Fruit fly (Drosophila melanogaster) whole organism, embryonic: ENCODE data around the gene CG1801.

Source experiments
- Bdp1 ChIP-seq: fragments of 200-800 bp; sonication (Bioruptor generic); optimal IDR thresholded peaks from 3 replicates; lab custom pipeline; 2016; ENCODE audit warnings: missing biosample characterization, missing genetic modification characterization
- CG10543 ChIP-seq: fragments of 200-800 bp; sonication (Bioruptor generic); optimal IDR thresholded peaks from 3 replicates; lab custom pipeline; 2017; ENCODE audit warnings: missing biosample characterization, mild to moderate bottlenecking, missing genetic modification characterization, moderate library complexity
- CG10959 ChIP-seq: fragments of 200-800 bp; sonication (Bioruptor generic); IDR thresholded peaks from 2 replicates; pipeline ENCODE4 v1.3.6; 2022; ENCODE audit warnings: missing biosample characterization, missing genetic modification characterization
- CG12942 ChIP-seq: fragments of 200-800 bp; sonication (Bioruptor generic); optimal IDR thresholded peaks from 3 replicates; lab custom pipeline; 2016; ENCODE audit warnings: missing biosample characterization, missing genetic modification characterization
- CG14667 ChIP-seq: fragments of 200-800 bp; sonication (Bioruptor generic); IDR thresholded peaks from 2 replicates; pipeline ENCODE4 v1.3.6; 2022; ENCODE audit warnings: missing biosample characterization, missing genetic modification characterization
- CG15011 ChIP-seq: fragments of 200-800 bp; sonication (Bioruptor generic); optimal IDR thresholded peaks from 3 replicates; lab custom pipeline; 2018; ENCODE audit warnings: missing biosample characterization, mild to moderate bottlenecking, missing genetic modification characterization
- CG15601 ChIP-seq: fragments of 200-800 bp; sonication (Bioruptor generic); optimal IDR thresholded peaks from 3 replicates; lab custom pipeline; 2019; ENCODE audit warnings: missing biosample characterization, mild to moderate bottlenecking, missing genetic modification characterization, moderate library complexity
- CG17186 ChIP-seq: fragments of 200-800 bp; sonication (Bioruptor generic); optimal IDR thresholded peaks from 3 replicates; lab custom pipeline; 2017; ENCODE audit warnings: missing biosample characterization, missing genetic modification reagents, missing genetic modification characterization
- CG17385 ChIP-seq: fragments of 200-800 bp; sonication (Bioruptor generic); optimal IDR thresholded peaks from 3 replicates; lab custom pipeline; 2018; ENCODE audit warnings: missing biosample characterization, mild to moderate bottlenecking, missing genetic modification characterization
- CG3726 ChIP-seq: fragments of 200-800 bp; sonication (Bioruptor generic); IDR thresholded peaks from 3 replicates; pipeline ENCODE4, ENCODE4 v1.3.6; 2022; ENCODE audit warnings: missing biosample characterization, missing genetic modification characterization
- CG4854 ChIP-seq: fragments of 200-800 bp; sonication (Bioruptor generic); optimal IDR thresholded peaks from 2 replicates; lab custom pipeline; 2016; ENCODE audit warnings: missing biosample characterization, missing genetic modification characterization, inconsistent platforms
- CG7987 ChIP-seq: fragments of 200-800 bp; sonication (Bioruptor generic); optimal IDR thresholded peaks from 2 replicates; lab custom pipeline; 2018; ENCODE audit warnings: missing biosample characterization, mild to moderate bottlenecking, missing genetic modification characterization, moderate library complexity
- CHES-1-like ChIP-seq: fragments of 200-800 bp; sonication (Bioruptor generic); optimal IDR thresholded peaks from 2 replicates; lab custom pipeline; 2016; ENCODE audit warnings: missing biosample characterization, missing genetic modification characterization
- Camta ChIP-seq: fragments of 200-800 bp; sonication (Bioruptor generic); optimal IDR thresholded peaks from 2 replicates; lab custom pipeline; 2016; ENCODE audit warnings: missing biosample characterization, missing genetic modification characterization
- D19A ChIP-seq: fragments of 200-800 bp; optimal IDR thresholded peaks from 3 replicates; lab custom pipeline; 2019; ENCODE audit warnings: missing biosample characterization, mild to moderate bottlenecking, missing genetic modification characterization, moderate library complexity
- Dad ChIP-seq: fragments of 200-800 bp; sonication (Bioruptor generic); optimal IDR thresholded peaks from 3 replicates; lab custom pipeline; 2016; ENCODE audit warnings: missing biosample characterization, missing genetic modification characterization
- Gug ChIP-seq: fragments of 200-800 bp; sonication (Bioruptor generic); IDR thresholded peaks from 4 replicates; pipeline ENCODE4 v1.3.6; 2022; ENCODE audit warnings: missing biosample characterization, missing genetic modification characterization
- HHEX ChIP-seq: fragments of 200-800 bp; sonication (Bioruptor generic); optimal IDR thresholded peaks from 3 replicates; lab custom pipeline; 2017; ENCODE audit warnings: missing biosample characterization, mild to moderate bottlenecking, missing genetic modification characterization, missing genetic modification reagents
- Hand ChIP-seq: fragments of 200-800 bp; sonication (Bioruptor generic); optimal IDR thresholded peaks from 2 replicates; lab custom pipeline; 2017; ENCODE audit warnings: mild to moderate bottlenecking, missing biosample characterization, missing genetic modification reagents, missing genetic modification characterization
- Hr51 ChIP-seq, 2 experiments: fragments of 200-800 bp; sonication (Bioruptor generic); optimal IDR thresholded peaks; 2 replicates in 1 of 2; 3 replicates in 1 of 2; lab custom pipeline; 2016 to 2018; ENCODE audit warnings: missing biosample characterization in 2 of 2, missing genetic modification characterization in 2 of 2, mild to moderate bottlenecking in 1 of 2, moderate library complexity in 1 of 2
- Hr78 ChIP-seq, 2 experiments: fragments of 200-800 bp in 1 of 2; fragments of >200 bp in 1 of 2; sonication (Bioruptor generic) in 1 of 2; optimal IDR thresholded peaks; 2 replicates each; lab custom pipeline; 2017 to 2019; ENCODE audit warnings: missing biosample characterization in 2 of 2, missing genetic modification characterization in 2 of 2, mild to moderate bottlenecking in 1 of 2, moderate library complexity in 1 of 2
- Ssrp ChIP-seq: fragments of 200-800 bp; sonication (Bioruptor generic); optimal IDR thresholded peaks from 2 replicates; lab custom pipeline; 2018; ENCODE audit warnings: missing biosample characterization, mild to moderate bottlenecking, missing genetic modification characterization, moderate library complexity
- Stat92E ChIP-seq, 3 experiments: fragments of >200 bp in 2 of 3; fragments of 200-800 bp in 1 of 3; sonication (Bioruptor generic) in 1 of 3; optimal IDR thresholded peaks; 2 replicates each; lab custom pipeline; 2017 to 2019; ENCODE audit warnings: missing biosample characterization in 3 of 3, missing genetic modification characterization in 3 of 3, mild to moderate bottlenecking in 1 of 3, moderate library complexity in 1 of 3
- al ChIP-seq: fragments of 200-800 bp; sonication (Bioruptor generic); IDR thresholded peaks from 2 replicates; pipeline ENCODE4 v1.3.6; 2022; ENCODE audit warnings: missing biosample characterization, missing genetic modification characterization
- ato ChIP-seq: fragments of 200-800 bp; sonication (Bioruptor generic); IDR thresholded peaks from 2 replicates; pipeline ENCODE4 v1.3.6; 2022; ENCODE audit warnings: missing biosample characterization, missing genetic modification characterization; ENCODE audit not compliant: partially characterized antibody
- bbx ChIP-seq: fragments of 200-800 bp; sonication (Bioruptor generic); IDR thresholded peaks from 2 replicates; pipeline ENCODE4 v1.3.6; 2022; ENCODE audit warnings: missing biosample characterization, missing genetic modification characterization; ENCODE audit not compliant: partially characterized antibody
- bsh ChIP-seq, 2 experiments: fragments of 200-800 bp; sonication (Bioruptor generic); optimal IDR thresholded peaks; 2 replicates each; lab custom pipeline; 2017 to 2018; ENCODE audit warnings: mild to moderate bottlenecking in 2 of 2, missing biosample characterization in 2 of 2, missing genetic modification characterization in 2 of 2, moderate library complexity in 1 of 2
- caup ChIP-seq: fragments of 200-800 bp; sonication (Bioruptor generic); optimal IDR thresholded peaks from 3 replicates; lab custom pipeline; 2017; ENCODE audit warnings: missing biosample characterization, mild to moderate bottlenecking, missing genetic modification characterization, moderate library complexity; ENCODE audit not compliant: severe bottlenecking
- dan ChIP-seq: fragments of 200-800 bp; sonication (Bioruptor generic); IDR thresholded peaks from 2 replicates; pipeline ENCODE4 v1.3.6; 2022; ENCODE audit warnings: missing biosample characterization, missing genetic modification characterization
- ems ChIP-seq: fragments of 200-800 bp; sonication (Bioruptor generic); optimal IDR thresholded peaks from 3 replicates; lab custom pipeline; 2016; ENCODE audit warnings: missing biosample characterization, missing genetic modification characterization
- esg ChIP-seq: fragments of 200-800 bp; sonication (Bioruptor generic); conservative IDR thresholded peaks from 2 replicates; pipeline ENCODE4 v1.3.6; 2022; ENCODE audit warnings: missing biosample characterization, missing genetic modification characterization
- ewg ChIP-seq: fragments of 200-800 bp; sonication (Bioruptor generic); optimal IDR thresholded peaks from 3 replicates; lab custom pipeline; 2017; ENCODE audit warnings: mild to moderate bottlenecking, missing biosample characterization, missing genetic modification reagents, missing genetic modification characterization
- fd102C ChIP-seq: fragments of 200-800 bp; sonication (Bioruptor generic); optimal IDR thresholded peaks from 2 replicates; lab custom pipeline; 2018; ENCODE audit warnings: missing biosample characterization, mild to moderate bottlenecking, missing genetic modification characterization, moderate library complexity
- ftz-f1 ChIP-seq: fragments of 200-800 bp; sonication (Bioruptor generic); optimal IDR thresholded peaks from 2 replicates; lab custom pipeline; 2016; ENCODE audit warnings: missing biosample characterization, missing genetic modification characterization
- fu2 ChIP-seq: fragments of 200-800 bp; sonication (Bioruptor generic); optimal IDR thresholded peaks from 2 replicates; lab custom pipeline; 2016; ENCODE audit warnings: missing biosample characterization, missing genetic modification characterization
- ham ChIP-seq: fragments of 200-800 bp; sonication (Bioruptor generic); IDR thresholded peaks from 2 replicates; pipeline ENCODE4 v1.3.6; 2022; ENCODE audit warnings: missing biosample characterization, missing genetic modification characterization
- kay ChIP-seq: fragments of 200-800 bp; sonication (Bioruptor generic); optimal IDR thresholded peaks from 2 replicates; lab custom pipeline; 2016; ENCODE audit warnings: missing biosample characterization, missing genetic modification characterization
- oc ChIP-seq: fragments of 200-800 bp; sonication (Bioruptor generic); optimal IDR thresholded peaks from 2 replicates; lab custom pipeline; 2018; ENCODE audit warnings: missing biosample characterization, mild to moderate bottlenecking, missing genetic modification characterization, moderate library complexity
- pb ChIP-seq: fragments of 200-800 bp; sonication (Bioruptor generic); optimal IDR thresholded peaks from 3 replicates; lab custom pipeline; 2016; ENCODE audit warnings: missing biosample characterization, missing genetic modification characterization
- pzg ChIP-seq: fragments of 200-800 bp; sonication (Bioruptor generic); optimal IDR thresholded peaks from 3 replicates; lab custom pipeline; 2018; ENCODE audit warnings: missing biosample characterization, mild to moderate bottlenecking, missing genetic modification characterization, moderate library complexity
- ranshi ChIP-seq: fragments of 200-800 bp; sonication (Bioruptor generic); IDR thresholded peaks from 2 replicates; pipeline ENCODE4 v1.3.6; 2022; ENCODE audit warnings: missing biosample characterization, missing genetic modification characterization
- repo ChIP-seq: fragments of 200-800 bp; sonication (Bioruptor generic); optimal IDR thresholded peaks from 2 replicates; lab custom pipeline; 2016; ENCODE audit warnings: missing biosample characterization, missing genetic modification characterization
- sd ChIP-seq: fragments of 200-800 bp; sonication (Bioruptor generic); optimal IDR thresholded peaks from 3 replicates; lab custom pipeline; 2018; ENCODE audit warnings: missing biosample characterization, mild to moderate bottlenecking, missing genetic modification characterization, moderate library complexity
- sens ChIP-seq: fragments of 200-800 bp; sonication (Bioruptor generic); peaks from one replicate; lab custom pipeline; 2016; ENCODE audit warnings: missing biosample characterization, missing genetic modification characterization
- sob ChIP-seq: fragments of 200-800 bp; sonication (Bioruptor generic); IDR thresholded peaks from 2 replicates; pipeline ENCODE4 v1.3.6; 2022; ENCODE audit warnings: missing biosample characterization, missing genetic modification characterization
- sqz ChIP-seq: fragments of 200-800 bp; sonication (Bioruptor generic); optimal IDR thresholded peaks from 3 replicates; lab custom pipeline; 2018; ENCODE audit warnings: missing biosample characterization, mild to moderate bottlenecking, missing genetic modification characterization
- tna ChIP-seq: fragments of 200-800 bp; sonication (Bioruptor generic); IDR thresholded peaks from 2 replicates; pipeline ENCODE4 v1.3.6; 2022; ENCODE audit warnings: missing biosample characterization, missing genetic modification characterization; ENCODE audit not compliant: partially characterized antibody
- twi ChIP-seq: fragments of 200-800 bp; optimal IDR thresholded peaks from 2 replicates; lab custom pipeline; 2019; ENCODE audit warnings: missing biosample characterization, mild to moderate bottlenecking, missing genetic modification characterization, moderate library complexity

The CG1801 gene

dm6 chrX:21281039-21281911, 36.0 kb downstream of the CG1801 start, which contains the start of gene Mnr (continued):
- no peak for TF ChIP-seq Camta (GFP tag; lab: Kevin White, UChicago)
- TF ChIP-seq dan (GFP tag; lab: Robert Waterston, UW) = no peak
- TF ChIP-seq Gug (GFP tag; lab: Robert Waterston, UW) = no peak
- TF ChIP-seq sd (tag; lab: Kevin White, UChicago) = peak; percentile 32
- no peak for TF ChIP-seq al (GFP tag; lab: Robert Waterston, UW)
- peak; percentile 6 for TF ChIP-seq oc (tag; lab: Kevin White, UChicago)
- TF ChIP-seq CG3726 (GFP tag; lab: Robert Waterston, UW) = no peak
- no peak for TF ChIP-seq HHEX (GFP tag; lab: Kevin White, UChicago)
- TF ChIP-seq Dad = no peak
- TF ChIP-seq CG15011 (GFP tag; lab: Kevin White, UChicago) = no peak
- TF ChIP-seq D19A (tag; lab: Kevin White, UChicago) = no peak
- no peak for TF ChIP-seq repo
- no peak for TF ChIP-seq CG12942 (GFP tag; lab: Kevin White, UChicago)
- TF ChIP-seq CHES-1-like (GFP tag; lab: Kevin White, UChicago) = no peak
- no peak for TF ChIP-seq CG15601 (tag; lab: Kevin White, UChicago)
- peak; percentile 82 for TF ChIP-seq sens (GFP tag; lab: Kevin White, UChicago)
- TF ChIP-seq CG4854 = no peak
- peak; percentile 58; the same call in 1 of the 2 replicates for TF ChIP-seq tna
- TF ChIP-seq fd102C (GFP tag; lab: Kevin White, UChicago) = no peak
- peak; percentile 93 for TF ChIP-seq twi (tag; lab: Kevin White, UChicago)
- no peak for TF ChIP-seq CG17186 (GFP tag; lab: Kevin White, UChicago)
- TF ChIP-seq CG7987 (GFP tag; lab: Kevin White, UChicago) = peak; percentile 22
- TF ChIP-seq CG10959 (GFP tag; lab: Robert Waterston, UW) = no peak
- no peak for TF ChIP-seq Hr78 (GFP tag; optimal IDR thresholded peaks at IDR 0.05; lab: Kevin White, UChicago)
- TF ChIP-seq ato (GFP tag; lab: Robert Waterston, UW) = 0 out of 2 replicates have a peak, but pooled peaks have one; percentile 24
- no peak for TF ChIP-seq esg (GFP tag; lab: Robert Waterston, UW)
- no peak for TF ChIP-seq pb (GFP tag; lab: Kevin White, UChicago)
- TF ChIP-seq CG17385 (GFP tag; lab: Kevin White, UChicago) = no peak
- 0 out of 2 replicates have a peak, but pooled peaks have one; percentile 5 for TF ChIP-seq ranshi (GFP tag; lab: Robert Waterston, UW)
- TF ChIP-seq Ssrp (tag; lab: Kevin White, UChicago) = no peak
- TF ChIP-seq Hr51 (GFP tag; optimal IDR thresholded peaks at IDR 0.05; lab: Kevin White, UChicago) = no peak
- 0 out of 2 replicates have a peak, but pooled peaks have one; percentile 25 for TF ChIP-seq sob (GFP tag; lab: Robert Waterston, UW)
- no peak for TF ChIP-seq ham (GFP tag; lab: Robert Waterston, UW)
- peak; percentile 99 for TF ChIP-seq ftz-f1 (GFP tag; lab: Kevin White, UChicago)
- TF ChIP-seq pzg (GFP tag; lab: Kevin White, UChicago) = no peak
- TF ChIP-seq bbx (GFP tag; lab: Robert Waterston, UW) = peak; percentile 54; the same call in 1 of the 2 replicates
- no peak for TF ChIP-seq Bdp1
- peak in 1 of 3 experiments; percentile 30 for TF ChIP-seq Stat92E (GFP tag; optimal IDR thresholded peaks at IDR 0.05; lab: Kevin White, UChicago)
- no peak for TF ChIP-seq ewg (GFP tag; lab: Kevin White, UChicago)
- no peak for TF ChIP-seq sqz (GFP tag; lab: Kevin White, UChicago)
- TF ChIP-seq kay (GFP tag; lab: Kevin White, UChicago) = no peak
- no peak for TF ChIP-seq fu2 (GFP tag; lab: Kevin White, UChicago)
- TF ChIP-seq caup (GFP tag; lab: Kevin White, UChicago) = no peak
- no peak for TF ChIP-seq Hand
- no peak for TF ChIP-seq ems (GFP tag; lab: Kevin White, UChicago)
- no peak for TF ChIP-seq CG14667 (GFP tag; lab: Robert Waterston, UW)
- TF ChIP-seq bsh (GFP tag; optimal IDR thresholded peaks at IDR 0.05; lab: Kevin White, UChicago) = no peak
- TF ChIP-seq CG10543 (GFP tag; lab: Kevin White, UChicago) = peak; percentile 86
